Fruit fly (Drosophila melanogaster): ENCODE data around the gene Adhr.

- TF ChIP-seq CG8478 (optimal IDR thresholded peaks at IDR 0.05) (no peak), CTCF (optimal IDR thresholded peaks at IDR 0.05) (no peak)
These were observed 9.2 kb upstream of the Adhr start for dm6 chr2L:14606112-14606511.

All from S2 (cell line).